Fruit fly (Drosophila melanogaster) whole organism, embryonic: Measurements from ENCODE around the gene CG33986.

ENCODE experiments used
- ATbp ChIP-seq: fragments of 200-800 bp; sonication (Bioruptor generic); optimal IDR thresholded peaks from 2 replicates; lab custom pipeline; 2017; ENCODE audit warnings: missing biosample characterization, mild to moderate bottlenecking, missing genetic modification characterization, missing genetic modification reagents
- Awh ChIP-seq: fragments of 200-800 bp; sonication (Bioruptor generic); IDR thresholded peaks from 2 replicates; pipeline ENCODE4, ENCODE4 v1.3.6; 2022; ENCODE audit warnings: missing biosample characterization, missing genetic modification characterization
- CG10366 ChIP-seq: fragments of 200-800 bp; sonication (Bioruptor generic); IDR thresholded peaks from 2 replicates; pipeline ENCODE4 v1.3.6; 2022; ENCODE audit warnings: missing biosample characterization, missing genetic modification characterization
- CG11456 ChIP-seq: fragments of 200-800 bp; sonication (Bioruptor generic); IDR thresholded peaks from 3 replicates; pipeline ENCODE4 v1.3.6; 2022; ENCODE audit warnings: missing biosample characterization, missing genetic modification characterization
- CG12071 ChIP-seq: fragments of 200-800 bp; sonication (Bioruptor generic); optimal IDR thresholded peaks from 3 replicates; lab custom pipeline; 2018; ENCODE audit warnings: missing biosample characterization, mild to moderate bottlenecking, missing genetic modification characterization
- CG1233 ChIP-seq: fragments of 200-800 bp; sonication (Bioruptor generic); optimal IDR thresholded peaks from 4 replicates; lab custom pipeline; 2018; ENCODE audit warnings: missing biosample characterization, mild to moderate bottlenecking, missing genetic modification characterization
- CG13775 ChIP-seq: fragments of 200-800 bp; sonication (Bioruptor generic); optimal IDR thresholded peaks from 3 replicates; lab custom pipeline; 2017; ENCODE audit warnings: missing biosample characterization, mild to moderate bottlenecking, missing genetic modification characterization
- CG14441 ChIP-seq: fragments of 200-800 bp; sonication (Bioruptor generic); IDR thresholded peaks from 2 replicates; pipeline ENCODE4 v1.3.6; 2022; ENCODE audit warnings: missing biosample characterization, missing genetic modification characterization
- CG16815 ChIP-seq: fragments of 200-800 bp; sonication (Bioruptor generic); optimal IDR thresholded peaks from 3 replicates; lab custom pipeline; 2017; ENCODE audit warnings: missing biosample characterization, mild to moderate bottlenecking, missing genetic modification characterization
- CG18764 ChIP-seq: fragments of 200-800 bp; sonication (Bioruptor generic); optimal IDR thresholded peaks from 3 replicates; lab custom pipeline; 2016; ENCODE audit warnings: missing biosample characterization, missing genetic modification characterization
- CG2120 ChIP-seq: fragments of 200-800 bp; sonication (Bioruptor generic); optimal IDR thresholded peaks from 3 replicates; lab custom pipeline; 2016; ENCODE audit warnings: missing biosample characterization, missing genetic modification characterization
- CG3065 ChIP-seq: fragments of 200-800 bp; sonication (Bioruptor generic); optimal IDR thresholded peaks from 2 replicates; lab custom pipeline; 2016; ENCODE audit warnings: missing biosample characterization, missing genetic modification characterization
- CG3163 ChIP-seq: fragments of 200-800 bp; sonication (Bioruptor generic); optimal IDR thresholded peaks from 3 replicates; lab custom pipeline; 2016; ENCODE audit warnings: missing biosample characterization, missing genetic modification characterization
- CG4282 ChIP-seq: fragments of 200-800 bp; sonication (Bioruptor generic); optimal IDR thresholded peaks from 2 replicates; lab custom pipeline; 2016; ENCODE audit warnings: missing biosample characterization, missing genetic modification characterization
- CG4328 ChIP-seq: fragments of 200-800 bp; sonication (Bioruptor generic); optimal IDR thresholded peaks from 3 replicates; lab custom pipeline; 2017; ENCODE audit warnings: missing biosample characterization, missing genetic modification reagents, missing genetic modification characterization
- CG4707 ChIP-seq: fragments of 200-800 bp; sonication (Bioruptor generic); optimal IDR thresholded peaks from 2 replicates; lab custom pipeline; 2018; ENCODE audit warnings: missing biosample characterization, mild to moderate bottlenecking, missing genetic modification characterization, moderate library complexity
- CG5180 ChIP-seq: fragments of 200-800 bp; sonication (Bioruptor generic); optimal IDR thresholded peaks from 3 replicates; lab custom pipeline; 2017; ENCODE audit warnings: missing biosample characterization, missing genetic modification characterization, mild to moderate bottlenecking, moderate library complexity, missing genetic modification reagents
- CG6791 ChIP-seq: fragments of 200-800 bp; sonication (Bioruptor generic); IDR thresholded peaks from 3 replicates; pipeline ENCODE4 v1.3.6; 2022; ENCODE audit warnings: missing biosample characterization, missing genetic modification characterization; ENCODE audit not compliant: partially characterized antibody
- CG7745 ChIP-seq: fragments of 200-800 bp; sonication (Bioruptor generic); optimal IDR thresholded peaks from 2 replicates; lab custom pipeline; 2018; ENCODE audit warnings: missing biosample characterization, mild to moderate bottlenecking, missing genetic modification characterization, moderate library complexity
- CG7839 ChIP-seq: fragments of 200-800 bp; sonication (Bioruptor generic); optimal IDR thresholded peaks from 3 replicates; lab custom pipeline; 2018; ENCODE audit warnings: missing biosample characterization, mild to moderate bottlenecking, missing genetic modification characterization, moderate library complexity
- CG8281 ChIP-seq: fragments of 200-800 bp; sonication (Bioruptor generic); optimal IDR thresholded peaks from 2 replicates; lab custom pipeline; 2018; ENCODE audit warnings: missing biosample characterization, mild to moderate bottlenecking, missing genetic modification characterization, moderate library complexity
- CG9437 ChIP-seq: fragments of 200-800 bp; sonication (Bioruptor generic); optimal IDR thresholded peaks from 2 replicates; lab custom pipeline; 2018; ENCODE audit warnings: missing biosample characterization, mild to moderate bottlenecking, missing genetic modification characterization
- Chrac-16 ChIP-seq: fragments of 200-800 bp; sonication (Bioruptor generic); optimal IDR thresholded peaks from 3 replicates; lab custom pipeline; 2016; ENCODE audit warnings: missing biosample characterization, missing genetic modification characterization
- Dbx ChIP-seq: fragments of 200-800 bp; sonication (Bioruptor generic); IDR thresholded peaks from 3 replicates; pipeline ENCODE4 v1.3.6; 2022; ENCODE audit warnings: missing biosample characterization, missing genetic modification characterization
- Eip74EF ChIP-seq, 2 experiments: fragments of 200-800 bp in 1 of 2; fragments of >200 bp in 1 of 2; sonication (Bioruptor generic) in 1 of 2; optimal IDR thresholded peaks; 2 replicates each; lab custom pipeline; 2017 to 2019; ENCODE audit warnings: missing biosample characterization in 2 of 2, missing genetic modification characterization in 2 of 2, mild to moderate bottlenecking in 1 of 2, moderate library complexity in 1 of 2
- Fer2 ChIP-seq: fragments of 200-800 bp; sonication (Bioruptor generic); optimal IDR thresholded peaks from 2 replicates; lab custom pipeline; 2018; ENCODE audit warnings: missing biosample characterization, mild to moderate bottlenecking, missing genetic modification characterization, moderate library complexity
- Hand ChIP-seq: fragments of 200-800 bp; sonication (Bioruptor generic); optimal IDR thresholded peaks from 2 replicates; lab custom pipeline; 2017; ENCODE audit warnings: mild to moderate bottlenecking, missing biosample characterization, missing genetic modification reagents, missing genetic modification characterization
- Kr ChIP-seq: fragments of 200-800 bp; sonication (Bioruptor generic); optimal IDR thresholded peaks from 2 replicates; lab custom pipeline; 2017; ENCODE audit warnings: missing biosample characterization, mild to moderate bottlenecking, missing genetic modification characterization
- Nf-YC ChIP-seq: fragments of 200-800 bp; optimal IDR thresholded peaks from 3 replicates; lab custom pipeline; 2019; ENCODE audit warnings: missing biosample characterization, mild to moderate bottlenecking, missing genetic modification characterization, moderate library complexity
- Ptx1 ChIP-seq: fragments of 200-800 bp; sonication (Bioruptor generic); IDR thresholded peaks from 2 replicates; pipeline ENCODE4 v1.3.6; 2022; ENCODE audit warnings: missing biosample characterization, missing genetic modification characterization
- Trl ChIP-seq, 3 experiments: fragments of >200 bp in 2 of 3; fragments of 200-800 bp in 1 of 3; sonication (Bioruptor generic) in 1 of 3; optimal IDR thresholded peaks; 2 replicates in 1 of 3; 3 replicates in 2 of 3; lab custom pipeline; 2016 to 2017; ENCODE audit warnings: missing biosample characterization in 1 of 3, missing genetic modification characterization in 1 of 3
- Xbp1 ChIP-seq: fragments of 200-800 bp; sonication (Bioruptor generic); optimal IDR thresholded peaks from 3 replicates; lab custom pipeline; 2016; ENCODE audit warnings: missing biosample characterization, mild to moderate bottlenecking, missing genetic modification characterization
- ap ChIP-seq: fragments of 200-800 bp; sonication (Bioruptor generic); IDR thresholded peaks from 2 replicates; pipeline ENCODE4 v1.3.6; 2022; ENCODE audit warnings: missing biosample characterization, missing genetic modification characterization
- br ChIP-seq: fragments of >200 bp; optimal IDR thresholded peaks from 2 replicates; lab custom pipeline; 2017
- crc ChIP-seq: fragments of 200-800 bp; sonication (Bioruptor generic); optimal IDR thresholded peaks from 2 replicates; lab custom pipeline; 2016; ENCODE audit warnings: missing biosample characterization, missing genetic modification characterization
- crp ChIP-seq, 2 experiments: fragments of 200-800 bp; sonication (Bioruptor generic); optimal IDR thresholded peaks; 2 replicates in 1 of 2; 3 replicates in 1 of 2; lab custom pipeline; 2017; ENCODE audit warnings: missing biosample characterization in 2 of 2, missing genetic modification characterization in 2 of 2, mild to moderate bottlenecking in 1 of 2, moderate library complexity in 1 of 2
- emc ChIP-seq: fragments of 200-800 bp; sonication (Bioruptor generic); optimal IDR thresholded peaks from 2 replicates; lab custom pipeline; 2016; ENCODE audit warnings: missing biosample characterization, missing genetic modification characterization
- gfzf ChIP-seq: fragments of 200-800 bp; sonication (Bioruptor generic); optimal IDR thresholded peaks from 2 replicates; lab custom pipeline; 2016; ENCODE audit warnings: missing biosample characterization, mild to moderate bottlenecking, missing genetic modification characterization, moderate library complexity
- nom ChIP-seq: fragments of 200-800 bp; sonication (Bioruptor generic); optimal IDR thresholded peaks from 2 replicates; lab custom pipeline; 2017; ENCODE audit warnings: missing biosample characterization, missing genetic modification characterization, mild to moderate bottlenecking, moderate library complexity, missing genetic modification reagents
- otp ChIP-seq: fragments of 200-800 bp; sonication (Bioruptor generic); IDR thresholded peaks from 3 replicates; pipeline ENCODE4, ENCODE4 v1.3.6; 2022; ENCODE audit warnings: missing biosample characterization, missing genetic modification characterization
- ro ChIP-seq: fragments of 200-800 bp; sonication (Bioruptor generic); IDR thresholded peaks from 2 replicates; pipeline ENCODE4 v1.3.6; 2022; ENCODE audit warnings: missing biosample characterization, missing genetic modification characterization
- seq ChIP-seq: fragments of 200-800 bp; sonication (Bioruptor generic); IDR thresholded peaks from 2 replicates; pipeline ENCODE4 v1.3.6; 2022; ENCODE audit warnings: missing biosample characterization, missing genetic modification characterization
- sqz ChIP-seq: fragments of 200-800 bp; sonication (Bioruptor generic); optimal IDR thresholded peaks from 3 replicates; lab custom pipeline; 2018; ENCODE audit warnings: missing biosample characterization, mild to moderate bottlenecking, missing genetic modification characterization
- tx ChIP-seq: fragments of 200-800 bp; sonication (Bioruptor generic); optimal IDR thresholded peaks from 2 replicates; lab custom pipeline; 2016; ENCODE audit warnings: missing biosample characterization, missing genetic modification characterization
- usp ChIP-seq: fragments of >200 bp; optimal IDR thresholded peaks from 2 replicates; lab custom pipeline; 2017; ENCODE audit warnings: missing biosample characterization, missing genetic modification characterization
- zfh1 ChIP-seq: fragments of 200-800 bp; sonication (Bioruptor generic); IDR thresholded peaks from 3 replicates; pipeline ENCODE4 v1.3.6; 2022; ENCODE audit warnings: missing biosample characterization, missing genetic modification characterization

Gene CG33986

dm6 chr3L:15525153-15525552, at the start of gene CG33986:
CG33986 (minus strand) TSS chr3L:15525253.
- TF ChIP-seq Ptx1 (GFP tag; lab: Robert Waterston, UW) (no peak), CG9437 (no peak), Fer2 (tag; lab: Kevin White, UChicago) (no peak), CG8281 (tag; lab: Kevin White, UChicago) (no peak)

dm6 chr3L:15570571-15570970, 45.5 kb upstream of the CG33986 start:
- no peak for TF ChIP-seq CG14441 (GFP tag; lab: Robert Waterston, UW)
- no peak for TF ChIP-seq Eip74EF (GFP tag; optimal IDR thresholded peaks at IDR 0.05; lab: Kevin White, UChicago)
- no peak for TF ChIP-seq otp
- no peak for TF ChIP-seq tx

- no peak for TF ChIP-seq gfzf (GFP tag; lab: Kevin White, UChicago)
- 0 out of 3 replicates have a peak, but pooled peaks have one; percentile 18 for TF ChIP-seq CG11456 (GFP tag; lab: Robert Waterston, UW)
- no peak for TF ChIP-seq ap
- no peak for TF ChIP-seq CG3163 (GFP tag; lab: Kevin White, UChicago)
- TF ChIP-seq ATbp (GFP tag; lab: Kevin White, UChicago), result no peak
- no peak for TF ChIP-seq br
- TF ChIP-seq Dbx (GFP tag; lab: Robert Waterston, UW), result 0 out of 3 replicates have a peak, but pooled peaks have one; percentile 0
- TF ChIP-seq CG7839, result no peak
- no peak for TF ChIP-seq Trl (optimal IDR thresholded peaks at IDR 0.05; lab: Kevin White, UChicago)
- TF ChIP-seq Trl (GFP tag; optimal IDR thresholded peaks at IDR 0.05; lab: Kevin White, UChicago), result no peak
- TF ChIP-seq crc (GFP tag; lab: Kevin White, UChicago), result no peak
- TF ChIP-seq CG10366 (GFP tag; lab: Robert Waterston, UW), result no peak
- TF ChIP-seq Kr (GFP tag; lab: Kevin White, UChicago), result no peak
- TF ChIP-seq Hand (GFP tag; lab: Kevin White, UChicago), result no peak
Measured at dm6 chr3L:15568748-15569147, 43.7 kb upstream of the CG33986 start.

dm6 chr3L:15566484-15566955, 41.5 kb upstream of the CG33986 start:
- TF ChIP-seq Xbp1 (GFP tag; lab: Kevin White, UChicago) (peak; percentile 8), nom (no peak), crp (GFP tag; optimal IDR thresholded peaks at IDR 0.05; lab: Kevin White, UChicago) (peak in 1 of 2 experiments; percentile 58), CG1233 (GFP tag; lab: Kevin White, UChicago) (peak; percentile 80), CG2120 (GFP tag; lab: Kevin White, UChicago) (peak; percentile 51), CG18764 (GFP tag; lab: Kevin White, UChicago) (no peak), sqz (GFP tag; lab: Kevin White, UChicago) (no peak), ro (GFP tag; lab: Robert Waterston, UW) (no peak), CG4328 (GFP tag; lab: Kevin White, UChicago) (peak; percentile 80), CG13775 (GFP tag; lab: Kevin White, UChicago) (peak; percentile 42), Awh (peak; percentile 62), br (no peak), zfh1 (GFP tag; lab: Robert Waterston, UW) (peak; percentile 65; the same call in 2 of the 3 replicates), Chrac-16 (GFP tag; lab: Kevin White, UChicago) (no peak), Nf-YC (no peak), CG3065 (GFP tag; lab: Kevin White, UChicago) (peak; percentile 38), CG12071 (GFP tag; lab: Kevin White, UChicago) (peak; percentile 89), CG6791 (GFP tag; lab: Robert Waterston, UW) (peak; percentile 38), usp (GFP tag; lab: Kevin White, UChicago) (no peak), CG7745 (peak; percentile 70), CG5180 (GFP tag; lab: Kevin White, UChicago) (peak; percentile 71), seq (peak; percentile 70; the same call in 1 of the 2 replicates), CG4282 (GFP tag; lab: Kevin White, UChicago) (no peak), Kr (GFP tag; lab: Kevin White, UChicago) (peak; percentile 47), Ptx1 (GFP tag; lab: Robert Waterston, UW) (no peak), emc (no peak), CG16815 (GFP tag; lab: Kevin White, UChicago) (no peak), CG4707 (GFP tag; lab: Kevin White, UChicago) (peak; percentile 70)
